Fruit fly (Drosophila melanogaster): Measurements from ENCODE around the gene Mrp4.
A peak's percentile ranks its signal among the peaks of the same experiment; 100 is the strongest.

Gene Mrp4

DNA sequence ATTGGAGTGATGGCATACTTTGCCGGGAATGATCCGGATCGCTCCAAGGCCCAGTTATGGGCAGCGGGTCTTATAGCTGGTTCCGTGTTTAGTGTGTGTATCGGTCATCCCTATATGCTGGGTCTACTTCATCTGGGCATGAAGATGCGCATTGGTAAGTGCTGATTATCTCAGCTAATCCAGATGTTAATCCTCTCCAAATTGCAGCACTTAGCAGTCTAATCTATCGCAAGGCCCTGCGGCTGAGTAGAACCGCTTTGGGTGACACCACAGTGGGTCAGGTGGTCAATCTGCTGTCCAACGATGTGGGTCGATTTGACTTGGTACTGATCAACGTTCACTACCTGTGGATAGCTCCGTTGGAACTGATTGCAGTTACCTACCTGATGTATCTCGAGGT is 2.4 kb downstream of the Mrp4 start:
- TF ChIP-seq CG8478 (optimal IDR thresholded peaks at IDR 0.05) (no peak), CTCF (optimal IDR thresholded peaks at IDR 0.05) (no peak)

DNA sequence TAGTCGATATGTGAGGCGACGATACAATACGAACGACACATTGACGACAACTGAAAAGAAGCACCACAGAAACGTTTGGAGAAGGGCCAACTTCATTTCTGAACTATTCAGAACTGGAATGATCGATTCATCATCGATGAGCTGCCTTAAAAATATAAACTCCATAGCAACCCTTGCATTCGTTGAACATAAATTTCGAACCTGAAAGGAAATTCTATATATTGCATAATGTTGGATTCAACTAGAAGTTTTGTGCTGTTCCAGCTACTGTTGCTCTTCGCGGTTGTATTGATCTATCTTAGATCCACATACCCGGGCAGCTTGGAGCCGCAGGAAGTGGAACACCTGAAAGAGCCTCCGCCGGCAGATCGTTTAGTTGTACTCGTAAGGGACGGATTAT is 9.6 kb downstream of the Mrp4 start, which contains the start of the genes CG6790 and CG5342:
CG6790 (minus strand) TSS at position 101 of the 400 bp plus-strand sequence.
CG5342 (plus strand) TSS at position 182 of the 400 bp plus-strand sequence.
- TF ChIP-seq CG8478 (optimal IDR thresholded peaks at IDR 0.05): no peak
- no peak for TF ChIP-seq CTCF (optimal IDR thresholded peaks at IDR 0.05)

DNA sequence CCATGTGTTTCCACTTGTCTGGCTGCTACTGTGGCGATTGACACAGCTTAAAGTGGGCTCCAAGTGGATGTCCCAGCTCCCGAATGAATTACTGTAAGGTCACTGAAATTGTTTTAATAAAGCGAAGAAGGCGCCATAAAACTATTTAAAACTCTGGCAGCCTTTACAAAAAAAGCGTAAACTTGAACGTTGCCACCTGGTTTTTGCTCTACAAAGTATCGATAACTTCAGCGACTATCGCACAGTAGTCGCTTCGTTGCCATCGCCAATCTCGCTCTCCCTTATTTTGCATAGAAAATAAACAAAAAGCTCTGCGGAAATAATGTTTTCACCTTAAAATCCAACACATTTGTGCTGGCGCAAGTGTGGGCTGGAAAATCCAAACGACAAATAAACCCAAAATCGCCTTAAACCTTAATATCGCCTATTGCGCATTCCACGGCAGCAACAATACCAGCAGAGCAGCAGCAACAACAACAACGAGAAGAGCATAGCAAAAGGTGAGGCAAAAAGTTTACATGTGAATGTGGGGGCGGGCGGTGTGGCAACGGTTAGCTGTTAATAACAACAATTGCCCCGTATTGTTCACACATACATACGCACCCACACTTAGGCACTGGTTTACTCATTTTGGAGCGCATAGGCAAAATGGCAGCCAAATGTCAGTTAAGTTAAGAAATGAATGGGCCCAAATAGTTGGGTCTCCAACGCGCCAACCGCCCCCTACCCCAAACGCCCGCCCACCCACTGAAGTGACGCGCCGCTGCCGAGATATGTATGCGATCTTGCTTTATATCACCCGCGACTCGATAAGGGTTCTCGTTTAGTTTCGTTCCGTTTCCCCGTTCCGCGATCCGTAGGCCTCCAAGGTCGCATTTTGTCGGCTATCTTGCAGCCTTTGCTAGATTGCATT is 12.5 kb downstream of the Mrp4 start, which contains the start of gene wkd:
wkd (plus strand) TSS at position 237 of the 913 bp plus-strand sequence.
- TF ChIP-seq CTCF (optimal IDR thresholded peaks at IDR 0.05): peak; percentile 4 to 47
- TF ChIP-seq CG8478 (optimal IDR thresholded peaks at IDR 0.05): no peak

DNA sequence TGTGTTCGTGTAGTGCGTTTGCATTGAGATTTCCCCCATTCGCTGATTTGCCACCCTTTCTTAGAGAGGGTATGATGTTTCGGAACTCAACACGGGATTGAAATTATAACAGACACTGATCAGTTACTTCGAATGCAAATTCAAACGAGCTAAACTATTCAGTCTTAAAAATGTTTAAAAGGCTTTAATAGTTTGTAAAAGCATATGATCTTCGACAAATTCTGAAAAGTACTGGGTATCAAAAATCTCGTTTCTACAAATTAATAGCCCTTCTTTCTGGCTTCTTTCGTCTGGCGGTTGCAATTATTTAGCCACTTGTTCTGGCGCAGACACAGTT is 13.2 kb downstream of the Mrp4 start:
- no peak for TF ChIP-seq CTCF (optimal IDR thresholded peaks at IDR 0.05)
- no peak for TF ChIP-seq CG8478 (optimal IDR thresholded peaks at IDR 0.05)

DNA sequence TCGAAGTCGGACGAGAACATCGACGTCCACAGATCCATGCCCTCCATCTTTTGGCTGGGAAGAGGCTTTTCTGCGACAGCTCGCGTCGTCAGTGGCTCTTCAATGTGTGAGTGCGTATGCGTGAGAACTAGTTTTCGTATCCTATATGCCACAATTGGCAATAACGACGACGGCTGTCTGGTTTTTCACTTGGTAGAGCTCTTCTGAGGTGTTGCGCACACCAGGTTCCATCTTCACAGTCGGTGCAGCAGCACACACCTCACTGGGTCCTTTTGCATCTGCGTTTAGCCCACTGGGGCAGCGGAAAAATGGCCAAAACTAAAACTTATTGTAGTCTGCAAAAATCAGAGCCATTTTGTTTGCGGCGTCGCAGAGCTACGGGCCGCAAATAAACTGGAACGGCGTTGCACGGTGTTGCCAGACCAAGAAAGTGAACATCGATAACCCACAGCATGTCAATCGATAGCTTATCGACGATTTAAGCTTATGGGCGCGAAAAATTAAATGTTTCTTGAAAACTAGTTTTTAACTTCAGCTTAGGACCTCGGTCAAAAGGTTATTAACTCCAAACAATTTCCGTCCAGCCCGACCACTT is 20.8 kb downstream of the Mrp4 start, which contains the start of gene CG6791:
CG6791 (minus strand) TSS at position 383 of the 595 bp plus-strand sequence.
- TF ChIP-seq CG8478 (optimal IDR thresholded peaks at IDR 0.05) (no peak), CTCF (optimal IDR thresholded peaks at IDR 0.05) (peak; percentile 54 to 61)

DNA sequence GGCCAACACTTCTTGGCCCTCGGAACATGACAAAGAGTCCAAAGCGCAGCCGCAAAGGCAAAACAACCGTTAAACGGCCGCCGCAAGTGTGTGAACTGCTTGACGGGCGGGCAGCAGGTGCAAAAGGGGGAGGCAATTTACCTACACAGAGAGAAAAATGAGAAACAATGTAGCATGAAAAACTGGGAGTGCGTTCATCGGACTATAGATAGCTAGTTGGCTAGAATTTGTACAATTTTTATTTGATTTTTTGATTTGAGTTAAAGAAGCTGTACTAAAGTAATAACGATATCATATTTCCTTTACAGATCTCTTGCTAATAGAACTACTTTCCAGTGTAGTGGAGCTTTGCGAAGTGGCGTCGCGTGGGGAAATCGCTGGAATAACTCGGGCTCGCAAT is 26.5 kb downstream of the Mrp4 start:
- TF ChIP-seq CG8478 (optimal IDR thresholded peaks at IDR 0.05) (no peak), CTCF (optimal IDR thresholded peaks at IDR 0.05) (no peak)

DNA sequence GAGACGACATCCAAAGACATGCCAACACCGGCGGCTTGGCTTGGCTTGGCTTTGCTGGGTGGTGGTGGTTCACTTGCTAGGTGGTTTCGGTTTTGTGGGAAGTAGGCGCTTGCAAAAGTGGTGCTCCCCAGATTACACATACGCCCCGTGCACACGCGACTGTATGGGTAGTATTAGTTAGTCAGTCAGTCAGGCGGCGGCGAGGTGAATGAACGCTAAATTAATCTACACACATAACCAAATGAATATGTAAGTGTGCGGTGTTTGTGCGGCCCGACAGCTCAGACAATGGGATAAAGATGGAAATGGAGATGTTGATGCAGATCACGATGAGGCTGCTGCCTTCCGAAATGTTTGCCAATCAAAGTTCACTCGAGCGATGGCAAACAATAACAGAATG is 34.1 kb downstream of the Mrp4 start:
- no peak for TF ChIP-seq CTCF (optimal IDR thresholded peaks at IDR 0.05)
- no peak for TF ChIP-seq CG8478 (optimal IDR thresholded peaks at IDR 0.05)

DNA sequence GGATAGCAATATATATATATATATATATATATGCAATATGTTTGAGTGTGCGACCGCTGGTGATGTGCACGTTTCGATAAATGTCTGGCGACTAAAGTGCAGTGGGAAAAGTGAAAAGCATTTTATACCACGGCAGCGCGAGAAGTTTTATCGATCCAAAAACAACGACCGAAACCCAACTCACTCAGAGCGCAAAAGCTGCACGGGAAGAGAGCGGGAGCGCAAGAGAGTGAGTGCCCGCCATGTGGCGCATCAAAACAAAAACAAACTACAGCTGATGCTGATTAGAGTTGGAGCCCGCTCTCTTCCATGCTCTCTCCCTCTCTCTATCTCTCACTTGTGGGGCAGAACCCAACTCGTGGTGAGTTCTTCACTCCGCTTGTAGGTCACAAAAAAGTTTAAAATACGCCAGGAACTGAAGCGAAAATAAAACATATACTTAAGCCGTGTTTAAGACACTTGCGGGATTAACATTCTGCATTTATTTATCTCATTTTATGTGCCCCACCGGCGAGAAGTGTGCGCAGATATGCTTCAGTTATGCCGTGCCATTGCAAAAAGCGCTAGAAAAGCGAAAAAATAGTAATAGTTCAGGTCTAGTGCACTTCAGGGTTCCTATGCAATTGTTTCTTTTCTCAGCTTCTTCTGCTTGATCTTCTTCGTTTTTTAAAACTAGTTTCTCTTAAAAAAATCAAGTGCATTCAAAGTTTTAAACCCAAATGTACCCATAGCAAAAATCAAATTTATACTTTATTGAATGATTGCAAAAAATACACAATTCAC is 35.8 kb downstream of the Mrp4 start:
- no peak for TF ChIP-seq CG8478 (optimal IDR thresholded peaks at IDR 0.05)
- TF ChIP-seq CTCF (optimal IDR thresholded peaks at IDR 0.05): no peak

DNA sequence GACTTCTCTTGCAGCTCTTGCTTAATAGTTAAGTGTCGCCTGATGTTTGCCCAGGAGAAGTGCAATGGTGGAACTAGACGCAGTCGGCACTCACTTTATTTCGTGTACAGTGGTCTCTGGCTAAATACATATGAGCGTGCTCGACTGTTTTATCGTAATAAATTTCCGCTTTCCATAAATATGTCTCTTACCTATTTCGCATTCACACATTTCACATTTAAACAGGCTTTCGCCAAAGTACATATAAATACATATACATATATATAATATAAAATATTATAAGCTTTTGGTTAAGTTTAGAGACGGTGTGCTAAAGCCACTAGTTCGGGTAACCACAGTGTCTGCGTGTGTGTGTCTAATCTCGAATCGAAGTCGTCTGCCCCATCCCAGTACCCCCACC is 37.6 kb downstream of the Mrp4 start:
- TF ChIP-seq CTCF (optimal IDR thresholded peaks at IDR 0.05): no peak
- no peak for TF ChIP-seq CG8478 (optimal IDR thresholded peaks at IDR 0.05)

DNA sequence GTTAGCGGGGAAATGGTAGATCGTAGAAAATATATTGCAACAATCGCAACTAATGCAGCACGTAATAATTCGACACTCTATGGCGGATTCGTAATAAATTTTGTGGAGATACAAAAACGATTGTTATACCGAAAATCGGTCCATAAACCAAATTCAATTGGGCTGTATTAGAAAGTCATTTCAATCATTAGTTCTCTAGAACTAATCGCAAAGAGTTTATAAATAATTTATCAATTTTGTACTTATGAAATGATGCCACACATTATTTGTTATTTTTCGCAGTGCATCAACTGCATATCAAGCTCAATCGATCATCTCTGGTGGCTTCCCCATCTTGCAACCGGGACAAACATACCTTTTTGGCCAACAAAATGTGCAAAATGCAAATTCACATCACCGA is 43.4 kb downstream of the Mrp4 start:
- no peak for TF ChIP-seq CTCF (optimal IDR thresholded peaks at IDR 0.05)
- no peak for TF ChIP-seq CG8478 (optimal IDR thresholded peaks at IDR 0.05)

DNA sequence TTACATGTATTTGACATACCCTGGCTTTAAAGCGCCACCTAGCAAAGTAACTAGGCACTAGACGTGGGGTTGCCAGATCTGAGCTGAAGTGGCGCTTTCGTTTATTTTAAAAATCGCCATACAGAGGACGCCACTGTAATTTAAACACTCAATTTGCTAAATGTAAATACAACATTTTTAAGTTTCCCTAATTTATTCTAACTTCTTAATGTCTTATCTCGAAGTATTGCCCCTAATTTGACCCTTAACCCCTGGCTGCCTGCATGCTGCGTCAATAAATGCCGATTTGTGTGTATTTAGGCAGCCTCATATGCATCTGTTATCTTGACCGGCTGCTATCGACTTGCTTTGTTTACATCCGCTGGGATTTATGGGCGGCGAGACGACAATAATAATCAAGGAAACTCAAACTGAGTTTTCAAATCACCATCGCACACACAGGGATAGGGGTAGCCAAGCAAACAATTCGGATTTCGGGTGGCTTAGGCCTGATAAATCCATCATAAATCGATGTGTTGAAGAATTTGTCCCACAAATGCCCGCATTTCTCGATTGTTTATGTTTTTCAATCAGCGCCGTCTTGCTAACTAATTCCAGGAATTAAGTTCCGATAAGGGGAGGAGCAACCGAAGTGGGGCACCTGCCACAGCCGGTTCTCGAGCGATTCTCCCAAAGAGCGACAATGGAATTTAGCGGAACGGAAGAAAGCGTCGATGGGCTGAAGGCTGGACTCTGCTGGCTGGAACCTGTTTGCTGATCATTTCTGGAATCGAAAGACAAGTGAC is 44.4 kb downstream of the Mrp4 start:
- TF ChIP-seq CTCF (optimal IDR thresholded peaks at IDR 0.05) (peak; percentile 95 to 98), CG8478 (optimal IDR thresholded peaks at IDR 0.05) (no peak)

DNA sequence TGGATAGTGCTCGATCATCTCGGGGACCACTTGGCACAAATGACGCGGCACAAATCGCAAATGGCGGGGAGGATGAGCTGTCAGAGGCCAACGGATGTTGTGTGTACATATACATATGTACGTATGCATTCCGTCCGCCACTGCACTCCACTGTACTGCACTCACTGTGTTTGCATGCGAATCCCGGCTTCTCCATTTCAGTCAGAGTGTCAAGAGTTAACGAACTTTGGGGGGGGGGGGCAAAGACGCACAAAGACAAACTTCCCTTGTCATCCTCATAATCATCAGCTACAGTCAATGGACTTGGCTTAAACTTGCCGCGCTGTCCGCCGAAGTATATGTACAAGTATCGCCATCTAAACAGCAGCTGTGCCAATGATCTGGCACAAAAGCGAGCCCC is 45.1 kb downstream of the Mrp4 start:
- TF ChIP-seq CTCF (optimal IDR thresholded peaks at IDR 0.05): no peak
- no peak for TF ChIP-seq CG8478 (optimal IDR thresholded peaks at IDR 0.05)

DNA sequence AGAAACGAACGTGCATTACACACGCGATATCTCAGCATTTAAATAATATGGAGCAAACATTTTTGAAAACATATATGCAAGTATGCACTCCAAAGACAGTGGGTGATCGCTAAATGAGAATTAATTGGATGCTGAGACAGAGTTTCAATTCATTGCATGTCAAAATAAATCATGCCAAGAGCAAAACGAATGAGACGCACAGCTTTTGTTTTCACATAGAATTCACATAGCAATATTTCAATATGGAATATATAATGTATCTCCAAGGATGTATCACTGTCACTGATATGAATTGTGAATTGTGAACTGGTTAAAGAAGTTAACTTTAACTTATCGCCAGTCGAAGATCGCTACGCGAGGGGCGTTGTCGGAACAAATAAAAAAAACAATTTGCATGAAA is 45.5 kb downstream of the Mrp4 start:
- TF ChIP-seq CTCF (optimal IDR thresholded peaks at IDR 0.05) (no peak), CG8478 (optimal IDR thresholded peaks at IDR 0.05) (no peak)

DNA sequence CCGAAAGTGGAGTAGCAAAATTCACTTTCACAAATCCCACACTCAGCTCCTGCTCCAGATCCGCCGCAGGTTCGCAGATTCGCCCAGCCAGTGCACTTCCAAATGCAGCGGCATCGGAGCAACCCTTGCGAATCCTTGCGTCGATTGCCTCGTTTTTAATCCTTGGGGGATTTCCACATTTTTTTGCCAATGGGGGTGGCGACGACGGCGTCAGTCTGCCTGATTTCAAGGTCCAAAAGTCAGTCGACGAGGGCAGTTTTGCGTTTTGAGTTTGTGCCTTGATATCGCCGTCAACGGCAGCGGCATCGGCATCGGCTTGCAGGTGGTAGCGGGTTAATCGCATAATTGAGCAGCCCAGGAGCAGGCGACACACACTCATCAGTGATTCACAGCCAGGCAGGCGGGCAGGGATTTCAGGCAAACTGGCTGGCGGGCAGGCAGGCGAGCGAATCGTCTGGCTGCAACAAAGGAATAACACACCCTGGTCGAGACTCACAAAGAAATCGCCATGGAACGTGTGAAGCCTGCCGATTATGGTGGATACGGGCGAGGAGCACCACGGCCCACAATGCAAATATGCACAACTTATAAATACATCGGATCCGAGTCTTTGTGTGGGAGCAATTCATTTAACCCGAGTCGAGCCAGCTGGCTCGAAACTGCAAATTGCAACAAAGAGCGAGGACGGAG is 46.5 kb downstream of the Mrp4 start:
- TF ChIP-seq CTCF (optimal IDR thresholded peaks at IDR 0.05) (no peak), CG8478 (optimal IDR thresholded peaks at IDR 0.05) (no peak)
